Fruit fly (Drosophila melanogaster): ENCODE results near the gene yellow-k.
A peak's percentile ranks its signal among the peaks of the same experiment; 100 is the strongest.

Gene yellow-k

dm6 chr3L:15493886-15494598, 26.4 kb upstream of the yellow-k start (continued):
- TF ChIP-seq Sry-δ (GFP tag; optimal IDR thresholded peaks at IDR 0.05) (no peak), D19B (GFP tag; optimal IDR thresholded peaks at IDR 0.05) (peak; percentile 3), CG11093 (GFP tag; IDR thresholded peaks at IDR 0.05) (no peak), Ptx1 (GFP tag; IDR thresholded peaks at IDR 0.05) (peak; percentile 52; the same call in 1 of the 2 replicates)

- TF ChIP-seq Hr39 (optimal IDR thresholded peaks at IDR 0.05): no peak
- peak; percentile 11 for TF ChIP-seq CG10431 (GFP tag; optimal IDR thresholded peaks at IDR 0.05)
- no peak for TF ChIP-seq Nf-YB (GFP tag; optimal IDR thresholded peaks at IDR 0.05)
- 0 out of 2 replicates have a peak, but pooled peaks have one; percentile 35 for TF ChIP-seq ato (GFP tag; IDR thresholded peaks at IDR 0.05; ENCODE audit: partially characterized antibody)
- peak; percentile 1 for TF ChIP-seq CG4707 (GFP tag; optimal IDR thresholded peaks at IDR 0.05)
- no peak for TF ChIP-seq MTF-1 (GFP tag; optimal IDR thresholded peaks at IDR 0.05; ENCODE audit: borderline replicate concordance)
- no peak for TF ChIP-seq tgo (GFP tag; IDR thresholded peaks at IDR 0.05)
- TF ChIP-seq ro (GFP tag; IDR thresholded peaks at IDR 0.05): no peak
- TF ChIP-seq CG3995 (GFP tag; optimal IDR thresholded peaks at IDR 0.05): no peak
- TF ChIP-seq CG3838 (GFP tag; optimal IDR thresholded peaks at IDR 0.05): no peak
- TF ChIP-seq sqz (GFP tag; optimal IDR thresholded peaks at IDR 0.05): peak; percentile 38
- TF ChIP-seq Sry-δ (GFP tag; optimal IDR thresholded peaks at IDR 0.05): no peak
- TF ChIP-seq ATbp (GFP tag; optimal IDR thresholded peaks at IDR 0.05): peak; percentile 35
- no peak for TF ChIP-seq lmd (GFP tag; IDR thresholded peaks at IDR 0.05)
- peak; percentile 47; the same call in 1 of the 2 replicates for TF ChIP-seq ara (GFP tag; IDR thresholded peaks at IDR 0.05)
- TF ChIP-seq Abd-B (GFP tag; optimal IDR thresholded peaks at IDR 0.05): no peak
- TF ChIP-seq BtbVII (GFP tag; optimal IDR thresholded peaks at IDR 0.05): no peak
- no peak for TF ChIP-seq CG17829 (tag; optimal IDR thresholded peaks at IDR 0.05)
- TF ChIP-seq Pdp1 (GFP tag; optimal IDR thresholded peaks at IDR 0.05): peak in 1 of 2 experiments; percentile 51
- no peak for TF ChIP-seq CG2712 (tag; optimal IDR thresholded peaks at IDR 0.05)
- TF ChIP-seq vvl (GFP tag; IDR thresholded peaks at IDR 0.05): 0 out of 2 replicates have a peak, but pooled peaks have one; percentile 0
- TF ChIP-seq Trl (optimal IDR thresholded peaks at IDR 0.05): peak; percentile 56 to 65
- no peak for TF ChIP-seq Trl (GFP tag; optimal IDR thresholded peaks at IDR 0.05)
- TF ChIP-seq Elba2 (GFP tag; optimal IDR thresholded peaks at IDR 0.05): no peak
- TF ChIP-seq Kr (GFP tag; optimal IDR thresholded peaks at IDR 0.05): no peak
- TF ChIP-seq CG15601 (tag; optimal IDR thresholded peaks at IDR 0.05): peak; percentile 20
- no peak for TF ChIP-seq CG9797 (GFP tag; optimal IDR thresholded peaks at IDR 0.05)
- TF ChIP-seq sug (tag; optimal IDR thresholded peaks at IDR 0.05): peak; percentile 1
- TF ChIP-seq CG13894 (tag; optimal IDR thresholded peaks at IDR 0.05): no peak
- TF ChIP-seq tll (GFP tag; optimal IDR thresholded peaks at IDR 0.05): no peak
- 0 out of 3 replicates have a peak, but pooled peaks have one; percentile 35 for TF ChIP-seq Dbx (GFP tag; IDR thresholded peaks at IDR 0.05)
- TF ChIP-seq CTCF (GFP tag; optimal IDR thresholded peaks at IDR 0.05): peak; percentile 88
- TF ChIP-seq CG10565 (GFP tag; optimal IDR thresholded peaks at IDR 0.05): no peak
- TF ChIP-seq Gsc (GFP tag; IDR thresholded peaks at IDR 0.05): no peak
- no peak for TF ChIP-seq z (GFP tag; IDR thresholded peaks at IDR 0.05)
- peak; percentile 20 for TF ChIP-seq CG2678 (tag; optimal IDR thresholded peaks at IDR 0.05)
- TF ChIP-seq sd (tag; optimal IDR thresholded peaks at IDR 0.05): peak; percentile 49
- TF ChIP-seq br (optimal IDR thresholded peaks at IDR 0.05): no peak
- TF ChIP-seq sr (GFP tag; IDR thresholded peaks at IDR 0.05): no peak
- TF ChIP-seq fru (optimal IDR thresholded peaks at IDR 0.05): no peak
- 0 out of 3 replicates have a peak, but pooled peaks have one; percentile 8 for TF ChIP-seq CG17361 (GFP tag; IDR thresholded peaks at IDR 0.05)
- TF ChIP-seq CG13424 (tag; optimal IDR thresholded peaks at IDR 0.05): no peak
- TF ChIP-seq exex (tag; optimal IDR thresholded peaks at IDR 0.05): peak; percentile 21
- no peak for TF ChIP-seq nerfin-2 (GFP tag; IDR thresholded peaks at IDR 0.05; ENCODE audit: partially characterized antibody)
- no peak for TF ChIP-seq CG13123 (GFP tag; optimal IDR thresholded peaks at IDR 0.05)
These were observed 25.7 kb upstream of the yellow-k start for dm6 chr3L:15494599-15495271.

All from whole organism, embryonic.